Worm (Caenorhabditis elegans) whole organism, L3 larva: ENCODE data around the gene skpo-3.

ENCODE experiments used
- ZK546.5 ChIP-seq: sonication (generic microtip); optimal IDR thresholded peaks from 2 replicates; lab custom pipeline; 2017; ENCODE audit warnings: missing biosample characterization, missing genetic modification characterization
- aly-2 ChIP-seq: fragments of 150-350 bp; optimal IDR thresholded peaks from 2 replicates; lab custom pipeline; 2014; ENCODE audit warnings: missing biosample characterization, missing genetic modification characterization
- ama-1 ChIP-seq: fragments of 150-350 bp; optimal IDR thresholded peaks from 2 replicates; lab custom pipeline; 2018
- ceh-82 ChIP-seq: fragments of 150-350 bp; optimal IDR thresholded peaks from 2 replicates; lab custom pipeline; 2014; ENCODE audit warnings: missing biosample characterization, missing genetic modification characterization
- elt-2 ChIP-seq: sonication (generic microtip); optimal IDR thresholded peaks from 2 replicates; lab custom pipeline; 2016; ENCODE audit warnings: missing genetic modification reagents, mild to moderate bottlenecking, missing genetic modification characterization, missing compliant biosample characterization
- elt-3 ChIP-seq, 3 experiments: fragments of 150-350 bp in 1 of 3; sonication (generic microtip) in 2 of 3; optimal IDR thresholded peaks; 2 replicates in 2 of 3; 4 replicates in 1 of 3; lab custom pipeline; 2014 to 2017; ENCODE audit warnings: missing biosample characterization in 3 of 3, missing genetic modification characterization in 3 of 3
- fkh-10 ChIP-seq: sonication (generic microtip); optimal IDR thresholded peaks from 2 replicates; lab custom pipeline; 2017; ENCODE audit warnings: missing biosample characterization, missing genetic modification reagents, missing genetic modification characterization
- fos-1 ChIP-seq: fragments of 150-350 bp; optimal IDR thresholded peaks from 2 replicates; lab custom pipeline; 2014; ENCODE audit warnings: missing biosample characterization, missing genetic modification characterization
- lin-39 ChIP-seq: fragments of 150-350 bp; optimal IDR thresholded peaks from 2 replicates; lab custom pipeline; 2018; ENCODE audit warnings: missing biosample characterization, missing genetic modification reagents, missing genetic modification characterization
- nhr-23 ChIP-seq: fragments of 150-350 bp; optimal IDR thresholded peaks from 2 replicates; lab custom pipeline; 2014; ENCODE audit warnings: missing biosample characterization, missing genetic modification reagents, missing genetic modification characterization
- pha-4 ChIP-seq: fragments of 150-350 bp; optimal IDR thresholded peaks from 2 replicates; lab custom pipeline; 2014; ENCODE audit warnings: missing biosample characterization, missing genetic modification reagents, missing genetic modification characterization
- pqm-1 ChIP-seq: fragments of 150-350 bp; optimal IDR thresholded peaks from 2 replicates; lab custom pipeline; 2017; ENCODE audit warnings: missing biosample characterization, missing genetic modification characterization, inconsistent platforms
- zag-1 ChIP-seq: fragments of 150-350 bp; optimal IDR thresholded peaks from 2 replicates; lab custom pipeline; 2014; ENCODE audit warnings: missing biosample characterization, missing genetic modification characterization

DNA sequence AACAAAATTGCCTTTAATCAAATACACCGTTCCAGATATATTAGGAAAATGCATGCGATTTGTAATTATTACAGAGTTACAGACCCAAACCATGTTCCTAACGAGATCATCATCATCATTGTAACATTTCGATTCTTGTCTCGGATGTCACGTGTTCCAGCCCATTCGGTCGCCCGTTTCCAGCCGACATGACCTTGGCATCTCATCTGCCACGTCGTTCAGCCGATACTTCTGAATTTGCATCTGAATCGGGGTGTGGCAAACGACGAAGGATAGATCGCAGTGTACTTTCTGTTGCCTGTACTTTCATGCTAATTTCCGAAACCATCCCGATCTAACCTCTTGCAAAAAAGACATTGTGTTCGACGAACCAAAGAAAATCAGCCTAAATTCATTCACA is 6.0 kb upstream of the skpo-3 start:
- TF ChIP-seq lin-39 (tag; lab: Kevin White, UChicago) (no peak), elt-3 (tag; optimal IDR thresholded peaks at IDR 0.05; lab: Kevin White, UChicago) (no peak), ama-1 (lab: Kevin White, UChicago) (no peak), fkh-10 (GFP tag; lab: Kevin White, UChicago) (no peak), zag-1 (no peak), pqm-1 (no peak), pha-4 (tag; lab: Kevin White, UChicago) (no peak), fos-1 (tag; lab: Kevin White, UChicago) (no peak), ceh-82 (tag; lab: Kevin White, UChicago) (no peak), aly-2 (tag; lab: Kevin White, UChicago) (no peak), nhr-23 (no peak), elt-2 (no peak), ZK546.5 (tag; lab: Kevin White, UChicago) (no peak)
